Fruit fly (Drosophila melanogaster): ENCODE measurements around the gene Vha13.

DNA sequence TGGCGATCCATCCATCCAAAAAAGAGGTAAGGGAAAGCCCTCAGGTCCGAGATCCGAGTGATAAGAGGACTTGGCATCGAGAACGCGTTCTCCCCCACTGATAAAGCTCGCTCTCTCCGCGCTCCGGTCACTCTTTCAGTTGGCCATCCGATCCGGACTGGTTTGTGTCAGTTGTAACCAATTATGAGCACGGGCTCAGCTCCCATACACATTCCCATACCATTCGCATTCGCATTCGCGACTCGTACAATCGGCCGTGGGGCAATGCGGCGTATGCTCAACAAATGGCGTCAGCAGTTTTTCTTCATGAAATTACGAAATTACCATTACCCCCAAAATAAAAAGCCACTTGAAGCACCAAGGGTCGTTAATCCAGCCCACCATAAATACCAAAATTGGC is 19.7 kb downstream of the Vha13 start:
- TF ChIP-seq CG15479 (GFP tag; optimal IDR thresholded peaks at IDR 0.05) (no peak), sima (GFP tag; optimal IDR thresholded peaks at IDR 0.05) (no peak), CG17912 (GFP tag; optimal IDR thresholded peaks at IDR 0.05) (no peak), Blimp-1 (GFP tag; optimal IDR thresholded peaks at IDR 0.05) (no peak), CG2712 (tag; optimal IDR thresholded peaks at IDR 0.05) (no peak), nau (GFP tag; optimal IDR thresholded peaks at IDR 0.05) (no peak), esg (GFP tag; conservative IDR thresholded peaks at IDR 0.05) (no peak), Poxn (GFP tag; IDR thresholded peaks at IDR 0.05) (no peak)
